Worm (Caenorhabditis elegans) whole organism, L3 larva: ENCODE data around the gene T15H9.4.

ENCODE experiments used
- nhr-12 ChIP-seq: fragments of 150-350 bp; optimal IDR thresholded peaks from 2 replicates; lab custom pipeline; 2014; ENCODE audit warnings: missing biosample characterization, missing genetic modification characterization
- nhr-237 ChIP-seq: fragments of 150-350 bp; optimal IDR thresholded peaks from 2 replicates; lab custom pipeline; 2014; ENCODE audit warnings: missing biosample characterization, missing genetic modification characterization
- snpc-4 ChIP-seq: fragments of 150-350 bp; optimal IDR thresholded peaks from 2 replicates; lab custom pipeline; 2014; ENCODE audit warnings: missing biosample characterization, missing genetic modification characterization
- unc-62 ChIP-seq: fragments of 150-350 bp; sonication (generic microtip); optimal IDR thresholded peaks from 4 replicates; lab custom pipeline; 2014; ENCODE audit warnings: missing biosample characterization, missing genetic modification reagents, missing genetic modification characterization

ce11 chrII:9655530-9656139, 44.0 kb downstream of the T15H9.4 start, which contains the start of gene ZK1307.1:
- no peak for TF ChIP-seq nhr-237 (tag; lab: Kevin White, UChicago)
- no peak for TF ChIP-seq unc-62
- TF ChIP-seq snpc-4 (tag; lab: Kevin White, UChicago) = no peak
- no peak for TF ChIP-seq nhr-12 (tag; lab: Kevin White, UChicago)
